Fruit fly (Drosophila melanogaster): ENCODE results near the gene CG43630.
"Not testable (repeated sequence)": the region's sequence is repeated elsewhere in the genome, so short reads cannot be mapped to it uniquely, and the experiment has no call there.

CG43630 gene

dm6 chr3R:12712178-12713172, 36.4 kb upstream of the CG43630 start, which contains the start of gene PolQ:
TSS of gene PolQ (minus strand) at chr3R:12712299.
- TF ChIP-seq CG8478 (optimal IDR thresholded peaks at IDR 0.05); EcR (GFP tag; optimal IDR thresholded peaks at IDR 0.05); pan (optimal IDR thresholded peaks at IDR 0.05): not testable (repeated sequence)

dm6 chr3R:12704861-12705260, 28.8 kb upstream of the CG43630 start, which contains the start of gene CG12279:
TSS of gene CG12279 (plus strand) at chr3R:12705094.
- no peak for TF ChIP-seq CG8478 (optimal IDR thresholded peaks at IDR 0.05)
- no peak for TF ChIP-seq Dll (optimal IDR thresholded peaks at IDR 0.05)
- no peak for TF ChIP-seq usp (GFP tag; optimal IDR thresholded peaks at IDR 0.05)

- no peak for TF ChIP-seq Dll (optimal IDR thresholded peaks at IDR 0.05)
- TF ChIP-seq EcR (GFP tag; optimal IDR thresholded peaks at IDR 0.05) = no peak
- TF ChIP-seq pan (optimal IDR thresholded peaks at IDR 0.05) = no peak
- TF ChIP-seq psq (optimal IDR thresholded peaks at IDR 0.05) = no peak
- no peak for TF ChIP-seq CG8478 (optimal IDR thresholded peaks at IDR 0.05)
- no peak for TF ChIP-seq usp (GFP tag; optimal IDR thresholded peaks at IDR 0.05)
Measured at dm6 chr3R:12701994-12702494, 26.0 kb upstream of the CG43630 start.

dm6 chr3R:12701257-12701656, 25.2 kb upstream of the CG43630 start:
- TF ChIP-seq pan (optimal IDR thresholded peaks at IDR 0.05) (no peak), psq (optimal IDR thresholded peaks at IDR 0.05) (no peak), usp (GFP tag; optimal IDR thresholded peaks at IDR 0.05) (no peak), EcR (GFP tag; optimal IDR thresholded peaks at IDR 0.05) (no peak), Dll (optimal IDR thresholded peaks at IDR 0.05) (no peak), CG8478 (optimal IDR thresholded peaks at IDR 0.05) (no peak)

dm6 chr3R:12700454-12700853, 24.4 kb upstream of the CG43630 start:
- no peak for TF ChIP-seq usp (GFP tag; optimal IDR thresholded peaks at IDR 0.05)
- TF ChIP-seq Dll (optimal IDR thresholded peaks at IDR 0.05) = no peak
- TF ChIP-seq EcR (GFP tag; optimal IDR thresholded peaks at IDR 0.05) = no peak
- TF ChIP-seq CG8478 (optimal IDR thresholded peaks at IDR 0.05) = no peak
- no peak for TF ChIP-seq psq (optimal IDR thresholded peaks at IDR 0.05)
- TF ChIP-seq pan (optimal IDR thresholded peaks at IDR 0.05) = no peak

dm6 chr3R:12699620-12700378, 23.7 kb upstream of the CG43630 start:
- TF ChIP-seq Dll (optimal IDR thresholded peaks at IDR 0.05) = no peak
- TF ChIP-seq usp (GFP tag; optimal IDR thresholded peaks at IDR 0.05) = no peak
- no peak for TF ChIP-seq EcR (GFP tag; optimal IDR thresholded peaks at IDR 0.05)
- no peak for TF ChIP-seq CG8478 (optimal IDR thresholded peaks at IDR 0.05)
- TF ChIP-seq pan (optimal IDR thresholded peaks at IDR 0.05) = no peak
- no peak for TF ChIP-seq psq (optimal IDR thresholded peaks at IDR 0.05)

- no peak for TF ChIP-seq pan (optimal IDR thresholded peaks at IDR 0.05)
- TF ChIP-seq usp (GFP tag; optimal IDR thresholded peaks at IDR 0.05) = no peak
- TF ChIP-seq EcR (GFP tag; optimal IDR thresholded peaks at IDR 0.05) = no peak
- TF ChIP-seq psq (optimal IDR thresholded peaks at IDR 0.05) = no peak
- TF ChIP-seq CG8478 (optimal IDR thresholded peaks at IDR 0.05) = no peak
- no peak for TF ChIP-seq Dll (optimal IDR thresholded peaks at IDR 0.05)
Measured at dm6 chr3R:12698363-12698762, 22.3 kb upstream of the CG43630 start.

- TF ChIP-seq CG8478 (optimal IDR thresholded peaks at IDR 0.05) = no peak
- no peak for TF ChIP-seq Dll (optimal IDR thresholded peaks at IDR 0.05)
- no peak for TF ChIP-seq pan (optimal IDR thresholded peaks at IDR 0.05)
- no peak for TF ChIP-seq psq (optimal IDR thresholded peaks at IDR 0.05)
- TF ChIP-seq EcR (GFP tag; optimal IDR thresholded peaks at IDR 0.05) = no peak
- no peak for TF ChIP-seq usp (GFP tag; optimal IDR thresholded peaks at IDR 0.05)
Measured at dm6 chr3R:12697571-12698039, 21.5 kb upstream of the CG43630 start.

dm6 chr3R:12697022-12697421, 21.0 kb upstream of the CG43630 start, which contains the start of gene Past1:
TSS of gene Past1 (plus strand) at chr3R:12697322.
- no peak for TF ChIP-seq pan (optimal IDR thresholded peaks at IDR 0.05)
- no peak for TF ChIP-seq usp (GFP tag; optimal IDR thresholded peaks at IDR 0.05)
- no peak for TF ChIP-seq Dll (optimal IDR thresholded peaks at IDR 0.05)
- no peak for TF ChIP-seq CG8478 (optimal IDR thresholded peaks at IDR 0.05)
- TF ChIP-seq psq (optimal IDR thresholded peaks at IDR 0.05) = no peak
- TF ChIP-seq EcR (GFP tag; optimal IDR thresholded peaks at IDR 0.05) = no peak

dm6 chr3R:12694742-12695141, 18.7 kb upstream of the CG43630 start, which contains the start of the genes CG14391 and NijC:
TSS of gene CG14391 (minus strand) at chr3R:12694842.
TSS of gene NijC (plus strand) at chr3R:12695129.
- TF ChIP-seq usp (GFP tag; optimal IDR thresholded peaks at IDR 0.05) (no peak), pan (optimal IDR thresholded peaks at IDR 0.05) (no peak), EcR (GFP tag; optimal IDR thresholded peaks at IDR 0.05) (no peak), psq (optimal IDR thresholded peaks at IDR 0.05) (no peak)

- TF ChIP-seq EcR (GFP tag; optimal IDR thresholded peaks at IDR 0.05) (no peak), psq (optimal IDR thresholded peaks at IDR 0.05) (no peak), usp (GFP tag; optimal IDR thresholded peaks at IDR 0.05) (no peak), pan (optimal IDR thresholded peaks at IDR 0.05) (no peak), Dll (optimal IDR thresholded peaks at IDR 0.05) (no peak), CG8478 (optimal IDR thresholded peaks at IDR 0.05) (no peak)
Measured at dm6 chr3R:12692497-12692896, 16.4 kb upstream of the CG43630 start, which contains the start of gene CG31347. TSS of gene CG31347 (minus strand) at chr3R:12692597.

Measured in whole organism.